Fruit fly (Drosophila melanogaster): ENCODE measurements around the gene CG34291.
A peak's percentile ranks its signal among the peaks of the same experiment; 100 is the strongest.

Gene CG34291

dm6 chr3R:26425681-26426080 is at the start of gene CG34291:
CG34291 (minus strand) TSS chr3R:26425781.
- TF ChIP-seq Pif1B (GFP tag; optimal IDR thresholded peaks at IDR 0.05), result no peak
- no peak for TF ChIP-seq CG32121 (GFP tag; IDR thresholded peaks at IDR 0.05)
- TF ChIP-seq Pif1A (GFP tag; optimal IDR thresholded peaks at IDR 0.05), result no peak
- TF ChIP-seq Snoo (tag; optimal IDR thresholded peaks at IDR 0.05), result no peak
- TF ChIP-seq CG17806 (tag; optimal IDR thresholded peaks at IDR 0.05), result no peak
- TF ChIP-seq gl (tag; optimal IDR thresholded peaks at IDR 0.05), result no peak
- no peak for TF ChIP-seq CG10348 (GFP tag; IDR thresholded peaks at IDR 0.05)
- TF ChIP-seq CG4496 (GFP tag; IDR thresholded peaks at IDR 0.05), result no peak
- TF ChIP-seq CG13204 (GFP tag; optimal IDR thresholded peaks at IDR 0.05), result no peak
- no peak for TF ChIP-seq CG14655 (GFP tag; optimal IDR thresholded peaks at IDR 0.05)
- no peak for TF ChIP-seq fd96Ca (GFP tag; IDR thresholded peaks at IDR 0.05)
- TF ChIP-seq CG8159 (tag; optimal IDR thresholded peaks at IDR 0.05), result no peak
- TF ChIP-seq CG15710 (tag; optimal IDR thresholded peaks at IDR 0.05), result no peak
- TF ChIP-seq CG9948 (tag; optimal IDR thresholded peaks at IDR 0.05), result no peak

dm6 chr3R:26465121-26465520 is 39.5 kb upstream of the CG34291 start:
- TF ChIP-seq CG8301 (tag; optimal IDR thresholded peaks at IDR 0.05), result no peak

dm6 chr3R:26464370-26464769 is 38.8 kb upstream of the CG34291 start:
- TF ChIP-seq fd96Ca (GFP tag; IDR thresholded peaks at IDR 0.05) (no peak), CG8301 (tag; optimal IDR thresholded peaks at IDR 0.05) (peak; percentile 4), CG12605 (GFP tag; IDR thresholded peaks at IDR 0.05) (peak; percentile 54; the same call in 1 of the 2 replicates), D1 (tag; optimal IDR thresholded peaks at IDR 0.05) (no peak), CG10348 (GFP tag; IDR thresholded peaks at IDR 0.05) (no peak), CG14655 (GFP tag; optimal IDR thresholded peaks at IDR 0.05) (no peak), CG8159 (tag; optimal IDR thresholded peaks at IDR 0.05) (no peak), Snoo (tag; optimal IDR thresholded peaks at IDR 0.05) (peak; percentile 39), CG15710 (tag; optimal IDR thresholded peaks at IDR 0.05) (no peak), CG4496 (GFP tag; IDR thresholded peaks at IDR 0.05) (peak; percentile 73), gl (tag; optimal IDR thresholded peaks at IDR 0.05) (peak; percentile 63), CG17806 (tag; optimal IDR thresholded peaks at IDR 0.05) (no peak), CG32121 (GFP tag; IDR thresholded peaks at IDR 0.05) (no peak), EcR (GFP tag; optimal IDR thresholded peaks at IDR 0.05) (no peak), Pif1A (GFP tag; optimal IDR thresholded peaks at IDR 0.05) (peak; percentile 49), CG9948 (tag; optimal IDR thresholded peaks at IDR 0.05) (no peak), Pif1B (GFP tag; optimal IDR thresholded peaks at IDR 0.05) (peak; percentile 46), CG13204 (GFP tag; optimal IDR thresholded peaks at IDR 0.05) (peak; percentile 4), Ets98B (GFP tag; IDR thresholded peaks at IDR 0.05) (peak; percentile 27; the same call in 1 of the 2 replicates), rn (GFP tag; IDR thresholded peaks at IDR 0.05) (no peak), CG34367 (tag; optimal IDR thresholded peaks at IDR 0.05) (no peak)

- TF ChIP-seq CG17806 (tag; optimal IDR thresholded peaks at IDR 0.05) (no peak), EcR (GFP tag; optimal IDR thresholded peaks at IDR 0.05) (peak; percentile 79)
These were observed 38.0 kb upstream of the CG34291 start for dm6 chr3R:26463558-26463957.

- TF ChIP-seq Pif1B (GFP tag; optimal IDR thresholded peaks at IDR 0.05) (no peak), CG10348 (GFP tag; IDR thresholded peaks at IDR 0.05) (no peak), CG4496 (GFP tag; IDR thresholded peaks at IDR 0.05) (no peak), CG9948 (tag; optimal IDR thresholded peaks at IDR 0.05) (no peak), CG14655 (GFP tag; optimal IDR thresholded peaks at IDR 0.05) (no peak), rn (GFP tag; IDR thresholded peaks at IDR 0.05) (no peak), fd96Ca (GFP tag; IDR thresholded peaks at IDR 0.05) (no peak), CG12605 (GFP tag; IDR thresholded peaks at IDR 0.05) (no peak), Pif1A (GFP tag; optimal IDR thresholded peaks at IDR 0.05) (no peak), gl (tag; optimal IDR thresholded peaks at IDR 0.05) (no peak), CG13204 (GFP tag; optimal IDR thresholded peaks at IDR 0.05) (no peak), D1 (tag; optimal IDR thresholded peaks at IDR 0.05) (no peak), CG15710 (tag; optimal IDR thresholded peaks at IDR 0.05) (no peak), CG34367 (tag; optimal IDR thresholded peaks at IDR 0.05) (no peak), CG17806 (tag; optimal IDR thresholded peaks at IDR 0.05) (no peak)
These were observed 37.6 kb upstream of the CG34291 start for dm6 chr3R:26463146-26463545.

DNA sequence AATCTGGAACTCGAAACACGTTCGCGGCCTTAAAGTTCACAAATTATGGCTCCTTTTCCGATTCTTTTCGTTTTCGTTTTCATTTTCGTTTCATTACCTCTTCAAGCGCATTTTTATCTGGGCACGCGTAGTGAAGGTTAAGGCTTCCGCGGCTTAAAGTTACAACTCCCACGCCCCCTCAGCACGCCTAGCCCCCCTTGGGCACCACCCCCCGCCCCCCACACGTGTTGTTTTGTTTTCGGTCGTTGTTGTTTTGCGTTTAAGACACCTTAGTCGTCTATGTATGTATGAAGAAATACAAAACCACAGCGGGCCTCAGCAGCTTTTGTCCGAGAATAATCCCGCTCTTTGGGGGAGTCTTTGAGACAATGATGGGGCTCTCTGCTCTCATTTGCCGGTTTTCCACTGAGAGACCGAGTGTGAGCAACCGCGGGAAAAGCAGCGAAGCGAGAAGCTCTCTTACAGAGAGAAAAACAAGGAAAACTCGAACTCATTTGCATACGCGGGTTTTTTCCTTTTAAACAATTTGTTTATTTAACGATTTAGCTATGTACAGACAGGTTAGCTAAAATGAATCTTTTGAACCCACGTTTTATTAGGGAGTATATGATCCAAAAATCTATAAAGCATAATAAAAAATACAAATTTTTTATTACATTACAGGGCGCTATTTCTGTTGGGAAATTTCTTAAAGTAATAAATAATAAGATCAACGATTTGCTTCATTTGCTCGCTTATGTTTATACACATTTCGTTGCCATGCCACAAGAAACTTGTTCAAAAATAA is 36.8 kb upstream of the CG34291 start:
- peak; percentile 39; the same call in 1 of the 3 replicates for TF ChIP-seq fd96Ca (GFP tag; IDR thresholded peaks at IDR 0.05)
- peak; percentile 21 for TF ChIP-seq EcR (GFP tag; optimal IDR thresholded peaks at IDR 0.05)
- peak; percentile 25 for TF ChIP-seq gl (tag; optimal IDR thresholded peaks at IDR 0.05)
- no peak for TF ChIP-seq rn (GFP tag; IDR thresholded peaks at IDR 0.05)
- peak; percentile 63 for TF ChIP-seq CG8301 (tag; optimal IDR thresholded peaks at IDR 0.05)
- peak; percentile 44 for TF ChIP-seq CG17806 (tag; optimal IDR thresholded peaks at IDR 0.05)
- TF ChIP-seq Ets98B (GFP tag; IDR thresholded peaks at IDR 0.05), result peak; percentile 74
- peak; percentile 9 for TF ChIP-seq D1 (tag; optimal IDR thresholded peaks at IDR 0.05)
- TF ChIP-seq CG14655 (GFP tag; optimal IDR thresholded peaks at IDR 0.05), result peak; percentile 74
- TF ChIP-seq CG34367 (tag; optimal IDR thresholded peaks at IDR 0.05), result no peak
- TF ChIP-seq Pif1A (GFP tag; optimal IDR thresholded peaks at IDR 0.05), result peak; percentile 40
- peak; percentile 52 for TF ChIP-seq CG9948 (tag; optimal IDR thresholded peaks at IDR 0.05)
- peak; percentile 4 for TF ChIP-seq CG13204 (GFP tag; optimal IDR thresholded peaks at IDR 0.05)
- peak; percentile 15 for TF ChIP-seq CG15710 (tag; optimal IDR thresholded peaks at IDR 0.05)
- peak; percentile 44 for TF ChIP-seq CG12605 (GFP tag; IDR thresholded peaks at IDR 0.05)
- peak; percentile 32 for TF ChIP-seq Pif1B (GFP tag; optimal IDR thresholded peaks at IDR 0.05)
- TF ChIP-seq Snoo (tag; optimal IDR thresholded peaks at IDR 0.05), result no peak
- peak; percentile 44 for TF ChIP-seq CG8159 (tag; optimal IDR thresholded peaks at IDR 0.05)
- peak; percentile 74 for TF ChIP-seq CG4496 (GFP tag; IDR thresholded peaks at IDR 0.05)
- no peak for TF ChIP-seq CG10348 (GFP tag; IDR thresholded peaks at IDR 0.05)
- peak; percentile 72; the same call in 1 of the 2 replicates for TF ChIP-seq CG32121 (GFP tag; IDR thresholded peaks at IDR 0.05)

Measured in whole organism, pupa.